Worm (Caenorhabditis elegans) whole organism, L1 larva: ENCODE results near the gene F52G3.8.

ENCODE experiments used
- C04F5.9 ChIP-seq: sonication (generic microtip); optimal IDR thresholded peaks from 2 replicates; lab custom pipeline; 2016; ENCODE audit warnings: missing genetic modification characterization, missing compliant biosample characterization
- C34B4.2 ChIP-seq: sonication (generic microtip); optimal IDR thresholded peaks from 2 replicates; lab custom pipeline; 2017; ENCODE audit warnings: mild to moderate bottlenecking, missing genetic modification characterization, missing compliant biosample characterization
- F16B12.6 ChIP-seq: fragments of 150-350 bp; optimal IDR thresholded peaks from 2 replicates; lab custom pipeline; 2014; ENCODE audit warnings: missing biosample characterization, missing genetic modification characterization
- Y116A8C.19 ChIP-seq: sonication (generic microtip); optimal IDR thresholded peaks from 2 replicates; lab custom pipeline; 2016; ENCODE audit warnings: missing compliant biosample characterization, missing genetic modification characterization, borderline replicate concordance
- ama-1 ChIP-seq: fragments of 150-350 bp; optimal IDR thresholded peaks from 2 replicates; lab custom pipeline; 2014
- ceh-63 ChIP-seq: fragments of 200-800 bp; sonication (Bioruptor generic); optimal IDR thresholded peaks from 2 replicates; lab custom pipeline; 2018; ENCODE audit warnings: mild to moderate bottlenecking, missing genetic modification characterization, missing compliant biosample characterization
- ceh-8 ChIP-seq: fragments of 200-800 bp; sonication (Bioruptor generic); optimal IDR thresholded peaks from 2 replicates; lab custom pipeline; 2018; ENCODE audit warnings: mild to moderate bottlenecking, missing genetic modification characterization, moderate library complexity, missing compliant biosample characterization
- ceh-82 ChIP-seq, 3 experiments: fragments of 150-350 bp in 1 of 3; sonication (generic microtip) in 2 of 3; optimal IDR thresholded peaks; 2 replicates each; lab custom pipeline; 2014 to 2017; ENCODE audit warnings: missing biosample characterization in 3 of 3, missing genetic modification characterization in 3 of 3
- ceh-90 ChIP-seq: sonication (generic microtip); optimal IDR thresholded peaks from 2 replicates; lab custom pipeline; 2016; ENCODE audit warnings: missing genetic modification characterization, missing compliant biosample characterization
- egl-13 ChIP-seq: sonication (generic microtip); optimal IDR thresholded peaks from 2 replicates; lab custom pipeline; 2016; ENCODE audit warnings: missing genotype, missing genetic modification reagents, missing genetic modification characterization, missing compliant biosample characterization
- egl-27 ChIP-seq, 2 experiments: fragments of 150-350 bp in 1 of 2; sonication (generic microtip); optimal IDR thresholded peaks; 3 replicates each; lab custom pipeline; 2017 to 2018; ENCODE audit warnings: missing biosample characterization in 2 of 2, missing genetic modification characterization in 2 of 2, missing genetic modification reagents in 2 of 2
- elt-3 ChIP-seq, 6 experiments: fragments of 150-350 bp in 1 of 6; sonication (generic microtip); optimal IDR thresholded peaks; 2 replicates each; lab custom pipeline; 2017 to 2018; ENCODE audit warnings: missing biosample characterization in 6 of 6, missing genetic modification characterization in 6 of 6, inconsistent platforms in 1 of 6
- ets-5 ChIP-seq: fragments of 200-800 bp; sonication (Bioruptor generic); IDR thresholded peaks from 2 replicates; pipeline ENCODE4 v1.3.6; 2022; ENCODE audit warnings: missing genetic modification characterization, missing compliant biosample characterization
- fkh-10 ChIP-seq: sonication (generic microtip); optimal IDR thresholded peaks from 2 replicates; lab custom pipeline; 2017; ENCODE audit warnings: missing biosample characterization, missing genetic modification reagents, missing genetic modification characterization
- fos-1 ChIP-seq: fragments of 150-350 bp; optimal IDR thresholded peaks from 2 replicates; lab custom pipeline; 2014; ENCODE audit warnings: missing biosample characterization, missing genetic modification characterization
- hlh-17 ChIP-seq: fragments of 200-800 bp; sonication (Bioruptor generic); optimal IDR thresholded peaks from 2 replicates; lab custom pipeline; 2018; ENCODE audit warnings: missing genetic modification characterization, mild to moderate bottlenecking, missing compliant biosample characterization, moderate library complexity, borderline replicate concordance
- hlh-4 ChIP-seq: sonication (generic microtip); optimal IDR thresholded peaks from 2 replicates; lab custom pipeline; 2016; ENCODE audit warnings: mild to moderate bottlenecking, missing genetic modification characterization, missing compliant biosample characterization
- isw-1 ChIP-seq: fragments of 200-800 bp; sonication (Bioruptor generic); IDR thresholded peaks from 2 replicates; pipeline ENCODE4 v1.3.6; 2022; ENCODE audit warnings: missing genetic modification characterization, missing compliant biosample characterization
- lin-13 ChIP-seq: fragments of 150-350 bp; optimal IDR thresholded peaks from 2 replicates; lab custom pipeline; 2014; ENCODE audit warnings: missing biosample characterization, missing genetic modification reagents, missing genetic modification characterization
- lin-14 ChIP-seq: fragments of 200-800 bp; sonication (Bioruptor generic); optimal IDR thresholded peaks from 2 replicates; lab custom pipeline; 2018; ENCODE audit warnings: mild to moderate bottlenecking, missing genetic modification characterization, moderate library complexity, missing compliant biosample characterization
- lin-35 ChIP-seq, 2 experiments: fragments of 150-350 bp; optimal IDR thresholded peaks; 2 replicates each; lab custom pipeline; 2014; ENCODE audit warnings: missing biosample characterization in 2 of 2, missing genetic modification characterization in 2 of 2, missing genetic modification reagents in 2 of 2
- lir-3 ChIP-seq: sonication (generic microtip); optimal IDR thresholded peaks from 2 replicates; lab custom pipeline; 2016; ENCODE audit warnings: mild to moderate bottlenecking, missing genetic modification characterization, moderate library complexity, missing compliant biosample characterization; ENCODE audit not compliant: poor library complexity
- lsy-2 ChIP-seq, 2 experiments: fragments of 150-350 bp; optimal IDR thresholded peaks; 2 replicates each; lab custom pipeline; 2014; ENCODE audit warnings: missing biosample characterization in 2 of 2, missing genetic modification characterization in 2 of 2
- mdl-1 ChIP-seq, 2 experiments: fragments of 150-350 bp; optimal IDR thresholded peaks; 2 replicates each; lab custom pipeline; 2014 to 2017; ENCODE audit warnings: missing biosample characterization in 2 of 2, missing genetic modification characterization in 2 of 2, inconsistent platforms in 1 of 2
- mef-2 ChIP-seq: fragments of 150-350 bp; optimal IDR thresholded peaks from 2 replicates; lab custom pipeline; 2014; ENCODE audit warnings: missing biosample characterization, missing genetic modification characterization
- nhr-12 ChIP-seq: sonication (generic microtip); optimal IDR thresholded peaks from 2 replicates; lab custom pipeline; 2017; ENCODE audit warnings: missing biosample characterization, missing genetic modification characterization
- nhr-20 ChIP-seq: sonication (generic microtip); optimal IDR thresholded peaks from 2 replicates; lab custom pipeline; 2016; ENCODE audit warnings: mild to moderate bottlenecking, missing genetic modification characterization, missing compliant biosample characterization
- nhr-237 ChIP-seq: fragments of 150-350 bp; optimal IDR thresholded peaks from 2 replicates; lab custom pipeline; 2014; ENCODE audit warnings: missing biosample characterization, missing genetic modification characterization
- nhr-47 ChIP-seq: sonication (generic microtip); optimal IDR thresholded peaks from 2 replicates; lab custom pipeline; 2016; ENCODE audit warnings: mild to moderate bottlenecking, missing genetic modification characterization, moderate library complexity, missing compliant biosample characterization
- nhr-71 ChIP-seq: sonication (generic microtip); optimal IDR thresholded peaks from 2 replicates; lab custom pipeline; 2016; ENCODE audit warnings: mild to moderate bottlenecking, missing genetic modification characterization, moderate library complexity, missing compliant biosample characterization
- nhr-76 ChIP-seq: sonication (generic microtip); optimal IDR thresholded peaks from 2 replicates; lab custom pipeline; 2017; ENCODE audit warnings: missing biosample characterization, missing genetic modification characterization
- nhr-77 ChIP-seq: fragments of 150-350 bp; optimal IDR thresholded peaks from 2 replicates; lab custom pipeline; 2014; ENCODE audit warnings: missing biosample characterization, missing genetic modification characterization
- nhr-84 ChIP-seq: sonication (generic microtip); optimal IDR thresholded peaks from 2 replicates; lab custom pipeline; 2017; ENCODE audit warnings: missing biosample characterization, missing genetic modification characterization
- nhr-85 ChIP-seq: sonication (generic microtip); peaks from one replicate; lab custom pipeline; 2016; ENCODE audit warnings: missing genetic modification characterization, inconsistent platforms, missing compliant biosample characterization
- nhr-90 ChIP-seq: sonication (generic microtip); optimal IDR thresholded peaks from 2 replicates; lab custom pipeline; 2016; ENCODE audit warnings: mild to moderate bottlenecking, missing genetic modification characterization, missing compliant biosample characterization; ENCODE audit not compliant: poor library complexity
- pag-3 ChIP-seq: sonication (generic microtip); optimal IDR thresholded peaks from 2 replicates; lab custom pipeline; 2017; ENCODE audit warnings: missing genetic modification characterization, mild to moderate bottlenecking, missing compliant biosample characterization, antibody characterized with exemption, borderline replicate concordance; ENCODE audit not compliant: insufficient read depth
- skn-1 ChIP-seq: fragments of 150-350 bp; optimal IDR thresholded peaks from 2 replicates; lab custom pipeline; 2014; ENCODE audit warnings: missing biosample characterization, missing genetic modification characterization
- sox-4 ChIP-seq: sonication (generic microtip); optimal IDR thresholded peaks from 2 replicates; lab custom pipeline; 2016; ENCODE audit warnings: missing genetic modification characterization, missing compliant biosample characterization
- sptf-1 ChIP-seq: fragments of 150-350 bp; optimal IDR thresholded peaks from 2 replicates; lab custom pipeline; 2014; ENCODE audit warnings: missing biosample characterization, missing genetic modification characterization
- sup-37 ChIP-seq: fragments of 200-800 bp; sonication (Bioruptor generic); optimal IDR thresholded peaks from 2 replicates; lab custom pipeline; 2018; ENCODE audit warnings: mild to moderate bottlenecking, missing genetic modification characterization, missing compliant biosample characterization
- swsn-7 ChIP-seq: sonication (generic microtip); optimal IDR thresholded peaks from 2 replicates; lab custom pipeline; 2016; ENCODE audit warnings: missing genetic modification characterization, missing compliant biosample characterization
- unc-130 ChIP-seq: fragments of 150-350 bp; optimal IDR thresholded peaks from 2 replicates; lab custom pipeline; 2017; ENCODE audit warnings: missing biosample characterization, missing genetic modification characterization, inconsistent platforms
- unc-62 ChIP-seq: fragments of 150-350 bp; optimal IDR thresholded peaks from 2 replicates; lab custom pipeline; 2014; ENCODE audit warnings: missing biosample characterization, missing genetic modification reagents, missing genetic modification characterization
- unc-86 ChIP-seq: sonication (generic microtip); optimal IDR thresholded peaks from 2 replicates; lab custom pipeline; 2016; ENCODE audit warnings: missing genetic modification characterization, missing compliant biosample characterization
- unc-98 ChIP-seq: fragments of 200-800 bp; sonication (Bioruptor generic); IDR thresholded peaks from 2 replicates; pipeline ENCODE4 v1.3.6; 2022; ENCODE audit warnings: missing genetic modification characterization, missing compliant biosample characterization
- vab-15 ChIP-seq: sonication (generic microtip); optimal IDR thresholded peaks from 2 replicates; lab custom pipeline; 2017; ENCODE audit warnings: missing genotype, mild to moderate bottlenecking, missing genetic modification characterization, missing compliant biosample characterization
- zag-1 ChIP-seq: fragments of 150-350 bp; optimal IDR thresholded peaks from 2 replicates; lab custom pipeline; 2014; ENCODE audit warnings: missing biosample characterization, missing genetic modification characterization
- zip-4 ChIP-seq: fragments of 200-800 bp; sonication (Bioruptor generic); optimal IDR thresholded peaks from 2 replicates; lab custom pipeline; 2018; ENCODE audit warnings: mild to moderate bottlenecking, missing genetic modification characterization, moderate library complexity, missing compliant biosample characterization
- ztf-11 ChIP-seq, 2 experiments: sonication (generic microtip); optimal IDR thresholded peaks; 2 replicates each; lab custom pipeline; 2016 to 2017; ENCODE audit warnings: missing genetic modification characterization in 2 of 2, missing biosample characterization in 1 of 2, missing compliant biosample characterization in 1 of 2

The F52G3.8 gene

DNA sequence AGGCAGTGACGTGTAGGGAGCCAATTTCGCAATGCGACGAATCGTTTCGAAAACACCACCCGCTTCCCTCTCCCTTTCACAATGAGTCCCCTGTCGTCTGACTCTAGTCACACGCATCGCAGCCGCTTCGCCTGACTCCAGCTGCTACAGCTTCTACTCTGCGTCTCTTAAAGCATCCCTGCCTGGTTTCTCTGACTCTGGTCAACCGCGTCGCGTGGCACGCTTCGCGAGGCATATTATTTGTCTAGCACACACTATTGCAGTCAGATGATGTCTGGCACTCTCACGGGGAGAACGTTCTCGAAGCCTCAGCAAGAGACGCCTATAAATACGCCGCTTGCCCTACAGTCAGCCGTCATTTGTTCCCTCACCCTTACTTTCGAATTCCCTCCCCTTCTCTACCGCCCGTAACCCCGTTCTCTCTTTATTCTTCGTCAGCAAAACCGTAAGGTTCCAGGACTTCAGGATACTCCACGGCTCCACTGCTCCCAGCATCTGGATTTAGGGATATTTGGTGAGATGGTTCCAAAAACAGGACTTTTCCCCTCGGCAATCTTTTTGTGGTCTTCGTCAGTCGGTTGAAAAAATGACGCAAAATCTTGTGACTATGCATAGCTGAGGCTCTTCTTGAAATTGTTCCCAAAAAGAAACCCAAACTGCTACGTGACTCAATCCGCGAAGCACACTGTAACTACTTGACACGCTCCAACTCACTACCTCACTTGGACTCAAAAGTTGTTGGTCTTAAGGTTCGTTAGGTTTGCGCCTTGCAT is 23.0 kb downstream of the F52G3.8 start (continued):
- TF ChIP-seq lir-3 (peak; percentile 86), pag-3 (no peak), unc-86 (peak; percentile 98), lsy-2 (tag; optimal IDR thresholded peaks at IDR 0.05; lab: Kevin White, UChicago) (peak; percentile 90 to 97), C04F5.9 (tag; lab: Kevin White, UChicago) (peak; percentile 84), fos-1 (peak; percentile 95), lin-35 (GFP tag; optimal IDR thresholded peaks at IDR 0.05; lab: Kevin White, UChicago) (peak; percentile 81 to 92), unc-130 (tag; lab: Kevin White, UChicago) (peak; percentile 86), nhr-77 (tag; lab: Kevin White, UChicago) (peak; percentile 99), elt-3 (tag; optimal IDR thresholded peaks at IDR 0.05; lab: Kevin White, UChicago) (peak in 3 of 6 experiments; percentile 87 to 96 (median 95)), ceh-82 (tag; optimal IDR thresholded peaks at IDR 0.05; lab: Kevin White, UChicago) (peak; percentile 72 to 94 (median 91)), hlh-17 (GFP tag; lab: Kevin White, UChicago) (no peak), swsn-7 (tag; lab: Kevin White, UChicago) (peak; percentile 98), lin-13 (GFP tag; lab: Kevin White, UChicago) (peak; percentile 99), lin-14 (GFP tag; lab: Kevin White, UChicago) (peak; percentile 99), C34B4.2 (tag; lab: Kevin White, UChicago) (peak; percentile 9), mef-2 (tag; lab: Kevin White, UChicago) (peak; percentile 95), nhr-84 (no peak), nhr-12 (tag; lab: Kevin White, UChicago) (peak; percentile 70), hlh-4 (tag; lab: Kevin White, UChicago) (no peak), sup-37 (GFP tag; lab: Kevin White, UChicago) (peak; percentile 88), ceh-90 (tag; lab: Kevin White, UChicago) (no peak), Y116A8C.19 (tag; lab: Kevin White, UChicago) (no peak), nhr-237 (tag; lab: Kevin White, UChicago) (peak; percentile 94), unc-62 (no peak), egl-27 (tag; optimal IDR thresholded peaks at IDR 0.05; lab: Kevin White, UChicago) (peak; percentile 36 to 86), nhr-20 (tag; lab: Kevin White, UChicago) (peak; percentile 99), unc-98 (GFP tag; lab: Robert Waterston, UW) (peak; percentile 72; the same call in 1 of the 2 replicates), nhr-47 (tag; lab: Kevin White, UChicago) (peak; percentile 99), vab-15 (tag; lab: Kevin White, UChicago) (peak; percentile 87), fkh-10 (GFP tag; lab: Kevin White, UChicago) (peak; percentile 97), sptf-1 (tag; lab: Kevin White, UChicago) (no peak), zag-1 (tag; lab: Kevin White, UChicago) (peak; percentile 91), isw-1 (GFP tag; lab: Robert Waterston, UW) (peak; percentile 91), ama-1 (lab: Kevin White, UChicago) (peak; percentile 100), ztf-11 (tag; optimal IDR thresholded peaks at IDR 0.05; lab: Kevin White, UChicago) (peak in 1 of 2 experiments; percentile 88), nhr-71 (tag; lab: Kevin White, UChicago) (peak; percentile 100), sox-4 (tag; lab: Kevin White, UChicago) (peak; percentile 90), ceh-8 (GFP tag; lab: Kevin White, UChicago) (peak; percentile 92)
- TF ChIP-seq, all 84 proteins: peak for 69

ce11 chrX:16928087-16928486 is 24.7 kb downstream of the F52G3.8 start:
- TF ChIP-seq skn-1 (tag; lab: Kevin White, UChicago) (peak; percentile 16), nhr-76 (tag; lab: Kevin White, UChicago) (no peak), ama-1 (lab: Kevin White, UChicago) (no peak), swsn-7 (tag; lab: Kevin White, UChicago) (peak; percentile 33), zag-1 (tag; lab: Kevin White, UChicago) (no peak), nhr-90 (peak; percentile 40), sptf-1 (tag; lab: Kevin White, UChicago) (no peak), lin-14 (GFP tag; lab: Kevin White, UChicago) (no peak), lin-35 (GFP tag; optimal IDR thresholded peaks at IDR 0.05; lab: Kevin White, UChicago) (peak; percentile 23 to 34), zip-4 (GFP tag; lab: Kevin White, UChicago) (no peak), unc-98 (GFP tag; lab: Robert Waterston, UW) (no peak), F16B12.6 (no peak), mdl-1 (tag; optimal IDR thresholded peaks at IDR 0.05; lab: Kevin White, UChicago) (peak in 1 of 2 experiments; percentile 18), egl-13 (peak; percentile 49), nhr-20 (tag; lab: Kevin White, UChicago) (peak; percentile 26), ceh-8 (GFP tag; lab: Kevin White, UChicago) (peak; percentile 11), ets-5 (no peak), fos-1 (no peak), nhr-85 (tag; lab: Kevin White, UChicago) (peak; percentile 34), ceh-63 (GFP tag; lab: Kevin White, UChicago) (no peak)
